Worm (Caenorhabditis elegans) whole organism, L4 larva: Measurements from ENCODE around the gene C50E3.6.
A peak's percentile ranks its signal among the peaks of the same experiment; 100 is the strongest.

Experiments used
- F49E8.2 ChIP-seq: sonication (generic microtip); optimal IDR thresholded peaks from 2 replicates; lab custom pipeline; 2016; ENCODE audit warnings: missing compliant biosample characterization, mild to moderate bottlenecking, missing genetic modification characterization, borderline replicate concordance
- R02D3.7 ChIP-seq: fragments of 150-350 bp; sonication (generic microtip); optimal IDR thresholded peaks from 3 replicates; lab custom pipeline; 2014; ENCODE audit warnings: missing biosample characterization, missing genetic modification characterization
- Y105C5A.15 ChIP-seq: fragments of 200-800 bp; sonication (Bioruptor generic); IDR thresholded peaks from 2 replicates; pipeline ENCODE4 v1.3.6; 2022; ENCODE audit warnings: missing genetic modification characterization, missing compliant biosample characterization
- Y48G9A.11 ChIP-seq: fragments of 200-800 bp; sonication (Bioruptor generic); IDR thresholded peaks from 2 replicates; pipeline ENCODE4 v1.3.6; 2022; ENCODE audit warnings: missing genetic modification reagents, missing genetic modification characterization, missing compliant biosample characterization
- ZK337.2 ChIP-seq: fragments of 200-800 bp; sonication (Bioruptor generic); IDR thresholded peaks from 2 replicates; pipeline ENCODE4 v1.3.6; 2022; ENCODE audit warnings: missing genetic modification reagents, missing genetic modification characterization, missing compliant biosample characterization
- ZK546.5 ChIP-seq, 2 experiments: sonication (generic microtip); optimal IDR thresholded peaks; 2 replicates each; lab custom pipeline; 2017; ENCODE audit warnings: missing biosample characterization in 2 of 2, missing genetic modification characterization in 2 of 2
- aly-2 ChIP-seq: sonication (generic microtip); optimal IDR thresholded peaks from 2 replicates; lab custom pipeline; 2018; ENCODE audit warnings: missing biosample characterization, missing genetic modification characterization
- ama-1 ChIP-seq: fragments of 150-350 bp; optimal IDR thresholded peaks from 2 replicates; lab custom pipeline; 2014; ENCODE audit warnings: inconsistent platforms, mixed read lengths
- ceh-28 ChIP-seq: fragments of 150-350 bp; optimal IDR thresholded peaks from 2 replicates; lab custom pipeline; 2014; ENCODE audit warnings: missing biosample characterization, missing genetic modification reagents, missing genetic modification characterization
- ceh-44 ChIP-seq: fragments of 200-800 bp; sonication (Bioruptor generic); IDR thresholded peaks from 2 replicates; pipeline ENCODE4 v1.3.6; 2022; ENCODE audit warnings: missing genetic modification reagents, missing genetic modification characterization, missing compliant biosample characterization
- ceh-82 ChIP-seq: sonication (generic microtip); optimal IDR thresholded peaks from 2 replicates; lab custom pipeline; 2017; ENCODE audit warnings: missing biosample characterization, missing genetic modification characterization
- cey-2 ChIP-seq: sonication (generic microtip); optimal IDR thresholded peaks from 3 replicates; lab custom pipeline; 2017; ENCODE audit warnings: missing genetic modification characterization, mild to moderate bottlenecking, missing compliant biosample characterization, antibody characterized with exemption, borderline replicate concordance; ENCODE audit not compliant: insufficient read depth
- duxl-1 ChIP-seq: sonication (generic microtip); optimal IDR thresholded peaks from 2 replicates; lab custom pipeline; 2016; ENCODE audit warnings: mild to moderate bottlenecking, missing genetic modification characterization, moderate library complexity, missing compliant biosample characterization; ENCODE audit not compliant: poor library complexity
- dve-1 ChIP-seq: sonication (generic microtip); optimal IDR thresholded peaks from 2 replicates; lab custom pipeline; 2017; ENCODE audit warnings: antibody characterized with exemption, mild to moderate bottlenecking, missing genetic modification characterization, missing compliant biosample characterization; ENCODE audit not compliant: insufficient read depth
- egl-43 ChIP-seq: fragments of 200-800 bp; sonication (Bioruptor generic); IDR thresholded peaks from 2 replicates; pipeline ENCODE4 v1.3.6; 2022; ENCODE audit warnings: missing genetic modification reagents, missing genetic modification characterization, missing compliant biosample characterization
- gei-8 ChIP-seq: fragments of 200-800 bp; sonication (Bioruptor generic); optimal IDR thresholded peaks from 2 replicates; lab custom pipeline; 2018; ENCODE audit warnings: mild to moderate bottlenecking, missing genetic modification characterization, missing compliant biosample characterization
- hmg-1.1 ChIP-seq: fragments of 200-800 bp; sonication (Bioruptor generic); IDR thresholded peaks from 2 replicates; pipeline ENCODE4 v1.3.6; 2022; ENCODE audit warnings: missing genetic modification reagents, missing genetic modification characterization, missing compliant biosample characterization
- lin-13 ChIP-seq: fragments of 150-350 bp; optimal IDR thresholded peaks from 2 replicates; lab custom pipeline; 2014; ENCODE audit warnings: missing biosample characterization, missing genetic modification reagents, missing genetic modification characterization
- lin-38 ChIP-seq: fragments of 200-800 bp; sonication (Bioruptor generic); IDR thresholded peaks from 2 replicates; pipeline ENCODE4 v1.3.6; 2022; ENCODE audit warnings: missing genetic modification reagents, missing genetic modification characterization, missing compliant biosample characterization
- lin-39 ChIP-seq: fragments of 150-350 bp; optimal IDR thresholded peaks from 2 replicates; lab custom pipeline; 2014; ENCODE audit warnings: missing biosample characterization, missing genetic modification reagents, missing genetic modification characterization
- madf-5 ChIP-seq, 2 experiments: fragments of 200-800 bp; sonication (Bioruptor generic); IDR thresholded peaks; 2 replicates each; pipeline ENCODE4 v1.3.6; 2022; ENCODE audit warnings: missing compliant biosample characterization in 2 of 2, missing genetic modification characterization in 2 of 2
- madf-9 ChIP-seq: fragments of 200-800 bp; sonication (Bioruptor generic); conservative IDR thresholded peaks from 2 replicates; pipeline ENCODE4 v1.3.6; 2022; ENCODE audit warnings: missing genetic modification reagents, missing genetic modification characterization, missing compliant biosample characterization
- mxl-3 ChIP-seq: fragments of 200-800 bp; sonication (Bioruptor generic); optimal IDR thresholded peaks from 2 replicates; lab custom pipeline; 2018; ENCODE audit warnings: mild to moderate bottlenecking, missing genetic modification characterization, missing compliant biosample characterization
- nhr-11 ChIP-seq: fragments of 150-350 bp; optimal IDR thresholded peaks from 2 replicates; lab custom pipeline; 2014; ENCODE audit warnings: missing biosample characterization, missing genetic modification characterization
- nhr-237 ChIP-seq: sonication (generic microtip); optimal IDR thresholded peaks from 2 replicates; lab custom pipeline; 2017; ENCODE audit warnings: missing biosample characterization, missing genetic modification characterization
- nhr-25 ChIP-seq: sonication (generic microtip); optimal IDR thresholded peaks from 2 replicates; lab custom pipeline; 2017; ENCODE audit warnings: missing genetic modification characterization, mild to moderate bottlenecking, missing compliant biosample characterization, antibody characterized with exemption, moderate library complexity, borderline replicate concordance; ENCODE audit not compliant: insufficient read depth
- nhr-28 ChIP-seq: fragments of 150-350 bp; optimal IDR thresholded peaks from 2 replicates; lab custom pipeline; 2014; ENCODE audit warnings: missing biosample characterization, missing genetic modification characterization
- nhr-6 ChIP-seq: fragments of 150-350 bp; optimal IDR thresholded peaks from 2 replicates; lab custom pipeline; 2014; ENCODE audit warnings: missing biosample characterization, missing genetic modification characterization
- nhr-76 ChIP-seq: fragments of 150-350 bp; optimal IDR thresholded peaks from 2 replicates; lab custom pipeline; 2014; ENCODE audit warnings: missing biosample characterization, missing genetic modification characterization
- rbr-2 ChIP-seq: sonication (generic microtip); optimal IDR thresholded peaks from 2 replicates; lab custom pipeline; 2016; ENCODE audit warnings: missing genotype, missing genetic modification characterization, missing compliant biosample characterization
- saeg-2 ChIP-seq: fragments of 200-800 bp; sonication (Bioruptor generic); IDR thresholded peaks from 2 replicates; pipeline ENCODE4 v1.3.6; 2022; ENCODE audit warnings: missing genetic modification reagents, missing genetic modification characterization, missing compliant biosample characterization
- sdz-12 ChIP-seq: fragments of 200-800 bp; sonication (Bioruptor generic); optimal IDR thresholded peaks from 2 replicates; lab custom pipeline; 2018; ENCODE audit warnings: mild to moderate bottlenecking, missing genetic modification characterization, missing compliant biosample characterization
- set-16 ChIP-seq: fragments of 200-800 bp; sonication (Bioruptor generic); IDR thresholded peaks from 2 replicates; pipeline ENCODE4 v1.3.6; 2022; ENCODE audit warnings: missing genetic modification reagents, missing genetic modification characterization, missing compliant biosample characterization
- snpc-1.2 ChIP-seq: fragments of 200-800 bp; sonication (Bioruptor generic); IDR thresholded peaks from 2 replicates; pipeline ENCODE4 v1.3.6; 2022; ENCODE audit warnings: missing genetic modification reagents, missing genetic modification characterization, missing compliant biosample characterization
- unc-39 ChIP-seq: sonication (generic microtip); optimal IDR thresholded peaks from 2 replicates; lab custom pipeline; 2017; ENCODE audit warnings: missing biosample characterization, missing genetic modification characterization
- unc-62 ChIP-seq, 3 experiments: fragments of 150-350 bp in 1 of 3; sonication (generic microtip); optimal IDR thresholded peaks in 2 of 3; peaks in 1 of 3; 1 replicate in 1 of 3; 2 replicates in 2 of 3; lab custom pipeline; 2014 to 2017; ENCODE audit warnings: missing biosample characterization in 3 of 3, missing genetic modification characterization in 3 of 3, missing genetic modification reagents in 3 of 3, missing genotype in 1 of 3
- zfp-3 ChIP-seq: fragments of 200-800 bp; sonication (Bioruptor generic); conservative IDR thresholded peaks from 2 replicates; pipeline ENCODE4 v1.3.6; 2022; ENCODE audit warnings: missing genetic modification reagents, missing genetic modification characterization, missing compliant biosample characterization
- zip-2 ChIP-seq: fragments of 150-350 bp; optimal IDR thresholded peaks from 2 replicates; lab custom pipeline; 2014; ENCODE audit warnings: missing biosample characterization, missing genetic modification characterization

The C50E3.6 gene

DNA sequence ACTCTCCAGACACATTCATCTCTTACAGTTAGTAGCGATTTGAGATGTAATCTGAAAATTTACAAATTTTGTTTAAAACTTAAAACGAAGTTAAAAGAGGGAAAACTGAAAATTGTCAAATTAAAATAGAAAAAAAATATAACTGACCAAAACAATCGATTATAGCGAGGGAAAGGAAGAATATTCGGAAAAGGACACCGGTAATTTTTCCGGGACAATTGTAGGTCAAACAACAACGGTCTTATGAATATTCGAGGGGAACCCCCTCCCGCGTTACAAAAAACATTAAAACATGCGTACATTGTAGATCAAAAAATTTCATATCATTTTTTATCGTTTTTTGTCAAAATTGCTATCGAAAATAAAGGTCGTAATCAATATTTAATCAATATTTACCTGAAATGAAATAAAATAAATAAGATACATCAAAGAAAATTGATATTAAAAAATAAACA lies 31.7 kb upstream of the C50E3.6 start, which contains the start of gene C50E3.12 (continued):
- TF ChIP-seq sdz-12 (GFP tag; lab: Kevin White, UChicago): no peak
- no peak for TF ChIP-seq dve-1 (tag; lab: Kevin White, UChicago)
- TF ChIP-seq rbr-2 (tag; lab: Kevin White, UChicago): no peak
- TF ChIP-seq mxl-3: no peak
- no peak for TF ChIP-seq set-16
- TF ChIP-seq ZK546.5 (tag; optimal IDR thresholded peaks at IDR 0.05; lab: Kevin White, UChicago): no peak

DNA sequence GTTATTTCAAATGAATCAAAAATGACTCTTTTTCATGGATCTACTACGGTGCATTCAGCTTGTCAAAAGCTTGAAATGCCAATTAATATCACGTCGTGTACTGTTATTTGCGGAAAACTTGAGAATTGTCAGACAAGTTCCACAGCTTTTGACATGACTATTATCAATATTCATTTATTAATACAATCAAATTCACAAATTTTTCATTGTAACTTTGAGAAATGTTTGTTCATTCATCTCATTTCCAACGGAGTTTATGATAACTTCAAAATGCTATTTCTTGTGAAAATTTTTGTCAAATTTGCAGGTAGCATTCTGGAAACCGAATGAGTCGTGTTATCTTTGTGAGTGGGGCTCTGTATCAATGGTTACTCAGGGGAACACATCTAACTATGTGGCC lies 27.8 kb upstream of the C50E3.6 start, which contains the start of gene C50E3.15:
C50E3.15 (plus strand) TSS at position 301 of the 400 bp plus-strand sequence.
- TF ChIP-seq cey-2 (tag; lab: Kevin White, UChicago) (no peak), unc-62 (GFP tag; optimal IDR thresholded peaks at IDR 0.05 in 1 of 2; lab: Kevin White, UChicago) (peak in 1 of 2 experiments; percentile 78), unc-62 (tag; optimal IDR thresholded peaks at IDR 0.05; lab: Kevin White, UChicago) (no peak), madf-5 (GFP tag; IDR thresholded peaks at IDR 0.05; lab: Robert Waterston, UW) (no peak)

DNA sequence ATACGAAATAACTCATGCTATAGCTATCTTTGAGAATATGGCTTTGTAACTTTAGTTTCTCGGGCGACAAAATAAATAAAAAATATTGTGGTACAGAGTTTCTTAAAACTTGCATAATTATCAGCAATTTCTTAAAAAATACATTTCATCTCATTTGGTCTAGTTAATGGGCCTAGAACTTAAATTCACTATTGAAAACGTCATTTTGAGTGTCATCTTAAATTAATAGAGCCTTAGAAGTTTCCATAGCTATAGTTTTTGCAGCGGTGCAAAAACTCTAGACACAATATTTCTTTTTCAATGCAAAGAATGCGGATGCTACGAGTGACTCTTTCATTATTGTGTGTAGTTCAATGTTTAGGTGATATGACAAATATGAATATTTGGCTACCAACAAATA lies 21.7 kb upstream of the C50E3.6 start, which contains the start of gene clec-215:
clec-215 (plus strand) TSS at position 301 of the 400 bp plus-strand sequence.
- no peak for TF ChIP-seq madf-9 (GFP tag; lab: Robert Waterston, UW)
- TF ChIP-seq hmg-1.1 (GFP tag; lab: Robert Waterston, UW): no peak
- no peak for TF ChIP-seq aly-2 (tag; lab: Kevin White, UChicago)
- TF ChIP-seq Y105C5A.15 (GFP tag; lab: Robert Waterston, UW): no peak
- TF ChIP-seq nhr-25 (tag; lab: Kevin White, UChicago): no peak

DNA sequence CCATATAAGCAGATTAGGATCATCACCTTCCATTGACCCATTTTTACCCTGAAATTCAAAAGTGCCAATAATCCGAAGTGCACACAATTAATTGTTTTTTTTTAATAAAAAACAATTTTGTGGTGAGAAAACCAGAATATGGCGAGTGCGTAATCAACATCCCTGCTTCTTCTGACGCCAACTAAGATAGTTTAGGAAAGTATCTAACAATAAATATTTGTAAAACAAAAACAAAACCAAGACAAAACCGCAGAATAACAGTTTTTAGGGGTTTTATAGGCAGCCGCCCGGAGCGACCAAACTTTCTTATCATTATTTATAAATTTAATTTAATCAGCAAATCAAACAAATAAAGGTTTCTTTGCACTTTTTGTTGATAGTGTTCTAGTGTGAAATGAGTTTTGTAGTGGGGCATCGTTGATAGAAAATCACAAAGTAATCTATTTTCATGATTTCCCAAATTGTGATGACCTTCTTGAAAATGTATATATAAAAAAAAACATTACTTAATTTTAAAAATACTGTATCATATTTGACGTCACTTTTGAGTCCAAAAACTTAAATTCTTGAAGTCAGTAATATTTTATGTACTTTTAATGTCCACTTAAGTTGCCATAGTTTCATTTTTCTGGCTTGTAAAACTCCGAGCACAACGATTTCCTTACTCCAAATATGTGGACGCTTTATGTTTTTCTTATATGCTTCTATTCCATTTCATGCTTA lies 19.5 kb upstream of the C50E3.6 start, which contains the start of the genes folt-3 and clec-214:
folt-3 (minus strand) TSS at position 51 of the 723 bp plus-strand sequence.
clec-214 (plus strand) TSS at position 673 of the 723 bp plus-strand sequence.
- TF ChIP-seq gei-8 (GFP tag; lab: Kevin White, UChicago) (no peak), lin-38 (no peak), egl-43 (GFP tag; lab: Robert Waterston, UW) (no peak), nhr-28 (tag; lab: Kevin White, UChicago) (peak; percentile 80), ceh-82 (no peak)

DNA sequence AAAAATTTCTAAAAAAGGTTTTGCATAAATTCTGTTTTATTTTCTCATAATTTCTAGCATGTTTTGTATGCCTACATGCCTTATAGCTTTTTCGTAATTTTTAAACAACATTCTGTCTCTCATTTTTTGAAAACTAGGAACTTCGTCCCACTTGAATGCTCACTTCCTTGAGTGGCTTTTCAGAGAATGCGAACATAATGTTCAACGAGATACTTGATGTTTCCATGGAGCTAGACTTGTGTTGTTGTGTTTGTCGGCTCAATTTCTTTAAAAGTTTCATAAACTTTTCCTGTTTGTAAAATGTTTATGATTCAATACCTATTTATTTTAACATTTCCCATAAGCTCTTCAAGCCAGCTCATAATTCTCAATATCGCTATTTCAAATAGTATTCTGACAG lies 14.5 kb upstream of the C50E3.6 start, which contains the start of gene clec-213:
clec-213 (plus strand) TSS at position 301 of the 400 bp plus-strand sequence.
- no peak for TF ChIP-seq nhr-76
- no peak for TF ChIP-seq lin-13 (GFP tag; lab: Kevin White, UChicago)
- no peak for TF ChIP-seq egl-43 (GFP tag; lab: Robert Waterston, UW)
- TF ChIP-seq nhr-6: no peak
- TF ChIP-seq zfp-3: no peak
- no peak for TF ChIP-seq F49E8.2 (tag; lab: Kevin White, UChicago)
- no peak for TF ChIP-seq cey-2 (tag; lab: Kevin White, UChicago)
- no peak for TF ChIP-seq nhr-25 (tag; lab: Kevin White, UChicago)
- TF ChIP-seq unc-39 (tag; lab: Kevin White, UChicago): no peak
- TF ChIP-seq set-16: no peak
- TF ChIP-seq ZK337.2: no peak
- TF ChIP-seq nhr-237: no peak
- no peak for TF ChIP-seq hmg-1.1 (GFP tag; lab: Robert Waterston, UW)

DNA sequence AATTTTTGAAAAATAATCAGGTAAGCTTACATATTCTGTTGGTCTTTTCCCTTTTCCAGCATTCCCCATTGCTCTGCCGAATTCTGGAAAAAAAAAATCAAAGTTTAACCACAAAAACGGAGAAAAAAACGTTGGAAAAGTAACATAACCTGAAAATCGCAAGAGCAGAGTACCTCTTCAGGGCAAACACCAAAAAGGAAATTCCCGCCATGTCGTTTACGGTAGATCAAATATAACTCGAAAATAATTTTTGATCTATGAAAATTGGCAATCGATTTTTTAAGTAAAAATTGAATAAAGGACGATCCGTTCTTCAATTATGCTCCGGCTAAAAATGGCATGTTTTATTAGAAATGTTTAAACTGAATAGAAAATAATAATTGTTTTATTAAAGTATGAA lies 13.1 kb upstream of the C50E3.6 start, which contains the start of gene C50E3.11:
C50E3.11 (minus strand) TSS at position 83 of the 400 bp plus-strand sequence.
- TF ChIP-seq zip-2 (tag; lab: Kevin White, UChicago) (no peak), duxl-1 (no peak), ceh-28 (tag; lab: Kevin White, UChicago) (no peak), Y48G9A.11 (GFP tag; lab: Robert Waterston, UW) (no peak), nhr-11 (tag; lab: Kevin White, UChicago) (no peak), madf-9 (GFP tag; lab: Robert Waterston, UW) (no peak), set-16 (no peak), saeg-2 (GFP tag; lab: Robert Waterston, UW) (no peak), lin-38 (no peak), ama-1 (lab: Kevin White, UChicago) (no peak), ZK546.5 (tag; optimal IDR thresholded peaks at IDR 0.05; lab: Kevin White, UChicago) (no peak), madf-5 (GFP tag; IDR thresholded peaks at IDR 0.05; lab: Robert Waterston, UW) (no peak), dve-1 (tag; lab: Kevin White, UChicago) (no peak), ceh-44 (no peak), R02D3.7 (tag; lab: Kevin White, UChicago) (no peak), lin-39 (tag; lab: Kevin White, UChicago) (no peak), snpc-1.2 (GFP tag; lab: Robert Waterston, UW) (no peak)
